Worm (Caenorhabditis elegans) whole organism, late embryonic: ENCODE results near the gene acox-3.

Experiments
- C38D4.7 ChIP-seq: fragments of 200-800 bp; sonication (Bioruptor generic); optimal IDR thresholded peaks from 2 replicates; lab custom pipeline; 2018; ENCODE audit warnings: mild to moderate bottlenecking, missing genetic modification characterization, moderate library complexity, missing compliant biosample characterization
- K09A11.1 ChIP-seq: sonication (generic microtip); optimal IDR thresholded peaks from 2 replicates; lab custom pipeline; 2017; ENCODE audit warnings: antibody characterized with exemption, mild to moderate bottlenecking, missing genetic modification characterization, missing compliant biosample characterization; ENCODE audit not compliant: insufficient read depth
- Y22D7AL.16 ChIP-seq: sonication (generic microtip); optimal IDR thresholded peaks from 2 replicates; lab custom pipeline; 2016; ENCODE audit warnings: missing genetic modification characterization, missing compliant biosample characterization
- ahr-1 ChIP-seq: sonication (generic microtip); optimal IDR thresholded peaks from 2 replicates; lab custom pipeline; 2016; ENCODE audit warnings: missing genetic modification characterization, missing compliant biosample characterization
- ama-1 ChIP-seq: fragments of 150-350 bp; optimal IDR thresholded peaks from 2 replicates; lab custom pipeline; 2014
- ceh-18 ChIP-seq: sonication (generic microtip); optimal IDR thresholded peaks from 2 replicates; lab custom pipeline; 2016; ENCODE audit warnings: missing genetic modification characterization, missing compliant biosample characterization
- ceh-19 ChIP-seq: fragments of 200-800 bp; sonication (Bioruptor generic); optimal IDR thresholded peaks from 2 replicates; lab custom pipeline; 2018; ENCODE audit warnings: mild to moderate bottlenecking, missing genetic modification characterization, missing compliant biosample characterization
- ceh-2 ChIP-seq: sonication (generic microtip); optimal IDR thresholded peaks from 2 replicates; lab custom pipeline; 2016; ENCODE audit warnings: missing genotype, missing genetic modification characterization, missing compliant biosample characterization
- ceh-22 ChIP-seq: sonication (generic microtip); optimal IDR thresholded peaks from 2 replicates; lab custom pipeline; 2017; ENCODE audit warnings: missing biosample characterization, missing genetic modification characterization
- ceh-24 ChIP-seq: sonication (generic microtip); optimal IDR thresholded peaks from 2 replicates; lab custom pipeline; 2016; ENCODE audit warnings: mild to moderate bottlenecking, missing genetic modification characterization, missing compliant biosample characterization
- ceh-30 ChIP-seq: fragments of 150-350 bp; optimal IDR thresholded peaks from 2 replicates; lab custom pipeline; 2014; ENCODE audit warnings: missing biosample characterization, missing genetic modification characterization
- ceh-31 ChIP-seq: sonication (generic microtip); optimal IDR thresholded peaks from 2 replicates; lab custom pipeline; 2016; ENCODE audit warnings: missing genetic modification characterization, missing compliant biosample characterization
- ceh-34 ChIP-seq: sonication (generic microtip); optimal IDR thresholded peaks from 2 replicates; lab custom pipeline; 2016; ENCODE audit warnings: mild to moderate bottlenecking, missing genetic modification characterization, missing compliant biosample characterization
- ceh-45 ChIP-seq: fragments of 200-800 bp; sonication (Bioruptor generic); IDR thresholded peaks from 2 replicates; pipeline ENCODE4 v1.3.6; 2022; ENCODE audit warnings: missing genetic modification reagents, missing genetic modification characterization, missing compliant biosample characterization
- ceh-48 ChIP-seq: sonication (generic microtip); optimal IDR thresholded peaks from 2 replicates; lab custom pipeline; 2016; ENCODE audit warnings: missing genetic modification characterization, inconsistent platforms, missing compliant biosample characterization
- ceh-9 ChIP-seq: sonication (generic microtip); optimal IDR thresholded peaks from 2 replicates; lab custom pipeline; 2016; ENCODE audit warnings: mild to moderate bottlenecking, missing genetic modification characterization, inconsistent platforms, missing compliant biosample characterization
- che-1 ChIP-seq: sonication (generic microtip); optimal IDR thresholded peaks from 2 replicates; lab custom pipeline; 2016; ENCODE audit warnings: mild to moderate bottlenecking, missing genetic modification characterization, missing compliant biosample characterization
- dve-1 ChIP-seq: sonication (generic microtip); optimal IDR thresholded peaks from 2 replicates; lab custom pipeline; 2017; ENCODE audit warnings: antibody characterized with exemption, mild to moderate bottlenecking, missing genetic modification characterization, missing compliant biosample characterization
- fkh-10 ChIP-seq: fragments of 150-350 bp; optimal IDR thresholded peaks from 2 replicates; lab custom pipeline; 2014; ENCODE audit warnings: missing biosample characterization, missing genetic modification reagents, missing genetic modification characterization
- fkh-6 ChIP-seq: sonication (generic microtip); optimal IDR thresholded peaks from 2 replicates; lab custom pipeline; 2016; ENCODE audit warnings: missing genetic modification characterization, missing compliant biosample characterization
- gmeb-2 ChIP-seq: sonication (generic microtip); optimal IDR thresholded peaks from 2 replicates; lab custom pipeline; 2016; ENCODE audit warnings: missing genetic modification characterization, inconsistent platforms, missing compliant biosample characterization
- hlh-13 ChIP-seq: fragments of 200-800 bp; sonication (Bioruptor generic); optimal IDR thresholded peaks from 2 replicates; lab custom pipeline; 2018; ENCODE audit warnings: mild to moderate bottlenecking, missing genetic modification characterization, missing compliant biosample characterization
- hlh-6 ChIP-seq: sonication (generic microtip); optimal IDR thresholded peaks from 2 replicates; lab custom pipeline; 2016; ENCODE audit warnings: missing genotype, missing genetic modification characterization, missing compliant biosample characterization
- hlh-8 ChIP-seq: sonication (generic microtip); optimal IDR thresholded peaks from 2 replicates; lab custom pipeline; 2016; ENCODE audit warnings: missing genotype, missing genetic modification characterization, missing compliant biosample characterization
- lim-6 ChIP-seq: sonication (generic microtip); optimal IDR thresholded peaks from 2 replicates; lab custom pipeline; 2016; ENCODE audit warnings: missing genetic modification characterization, missing compliant biosample characterization
- mec-3 ChIP-seq: sonication (generic microtip); optimal IDR thresholded peaks from 2 replicates; lab custom pipeline; 2016; ENCODE audit warnings: borderline replicate concordance, missing genetic modification characterization, missing compliant biosample characterization
- nhr-11 ChIP-seq: fragments of 150-350 bp; optimal IDR thresholded peaks from 2 replicates; lab custom pipeline; 2014; ENCODE audit warnings: missing biosample characterization, missing genetic modification characterization
- nhr-232 ChIP-seq: sonication (generic microtip); optimal IDR thresholded peaks from 2 replicates; lab custom pipeline; 2016; ENCODE audit warnings: missing genetic modification characterization, missing compliant biosample characterization
- odd-2 ChIP-seq: sonication (generic microtip); optimal IDR thresholded peaks from 2 replicates; lab custom pipeline; 2017; ENCODE audit warnings: antibody characterized with exemption, mild to moderate bottlenecking, missing genetic modification characterization, missing compliant biosample characterization
- pag-3 ChIP-seq: sonication (generic microtip); optimal IDR thresholded peaks from 2 replicates; lab custom pipeline; 2016; ENCODE audit warnings: missing compliant biosample characterization, missing genetic modification characterization, borderline replicate concordance
- pax-1 ChIP-seq: fragments of 150-350 bp; optimal IDR thresholded peaks from 2 replicates; lab custom pipeline; 2014; ENCODE audit warnings: missing biosample characterization, missing genetic modification characterization
- pros-1 ChIP-seq: fragments of 150-350 bp; optimal IDR thresholded peaks from 2 replicates; lab custom pipeline; 2014; ENCODE audit warnings: missing biosample characterization, missing genetic modification reagents, missing genetic modification characterization
- ref-2 ChIP-seq: sonication (generic microtip); optimal IDR thresholded peaks from 2 replicates; lab custom pipeline; 2016; ENCODE audit warnings: missing genetic modification characterization, missing compliant biosample characterization
- rnt-1 ChIP-seq: sonication (generic microtip); optimal IDR thresholded peaks from 2 replicates; lab custom pipeline; 2016; ENCODE audit warnings: missing genetic modification characterization, missing compliant biosample characterization
- sdc-2 ChIP-seq: sonication (generic microtip); optimal IDR thresholded peaks from 2 replicates; lab custom pipeline; 2016; ENCODE audit warnings: missing genotype, missing genetic modification characterization, missing compliant biosample characterization
- sox-4 ChIP-seq: sonication (generic microtip); optimal IDR thresholded peaks from 2 replicates; lab custom pipeline; 2017; ENCODE audit warnings: mild to moderate bottlenecking, missing genetic modification characterization, inconsistent platforms, missing compliant biosample characterization
- tbx-2 ChIP-seq: sonication (generic microtip); optimal IDR thresholded peaks from 2 replicates; lab custom pipeline; 2016; ENCODE audit warnings: missing genetic modification characterization, missing compliant biosample characterization
- tbx-7 ChIP-seq: sonication (generic microtip); optimal IDR thresholded peaks from 2 replicates; lab custom pipeline; 2016; ENCODE audit warnings: missing genotype, missing genetic modification characterization, missing compliant biosample characterization
- ttx-3 ChIP-seq: sonication (generic microtip); optimal IDR thresholded peaks from 2 replicates; lab custom pipeline; 2016; ENCODE audit warnings: missing genetic modification reagents, missing genetic modification characterization, missing compliant biosample characterization
- unc-3 ChIP-seq, 2 experiments: fragments of 200-800 bp in 1 of 2; sonication (Bioruptor generic) in 1 of 2; sonication (generic microtip) in 1 of 2; conservative IDR thresholded peaks in 1 of 2; optimal IDR thresholded peaks in 1 of 2; 2 replicates each; pipeline versions ENCODE4 v1.3.6 to Lab custom; 2016 to 2022; ENCODE audit warnings: missing compliant biosample characterization in 2 of 2, missing genetic modification characterization in 2 of 2, missing genetic modification reagents in 1 of 2
- unc-42 ChIP-seq: sonication (generic microtip); optimal IDR thresholded peaks from 2 replicates; lab custom pipeline; 2016; ENCODE audit warnings: missing genotype, missing genetic modification characterization, missing compliant biosample characterization
- zip-5 ChIP-seq: sonication (generic microtip); optimal IDR thresholded peaks from 2 replicates; lab custom pipeline; 2016; ENCODE audit warnings: missing genetic modification characterization, missing compliant biosample characterization
- ztf-16 ChIP-seq: sonication (generic microtip); optimal IDR thresholded peaks from 2 replicates; lab custom pipeline; 2017; ENCODE audit warnings: missing genetic modification characterization, missing compliant biosample characterization

Gene acox-3

DNA sequence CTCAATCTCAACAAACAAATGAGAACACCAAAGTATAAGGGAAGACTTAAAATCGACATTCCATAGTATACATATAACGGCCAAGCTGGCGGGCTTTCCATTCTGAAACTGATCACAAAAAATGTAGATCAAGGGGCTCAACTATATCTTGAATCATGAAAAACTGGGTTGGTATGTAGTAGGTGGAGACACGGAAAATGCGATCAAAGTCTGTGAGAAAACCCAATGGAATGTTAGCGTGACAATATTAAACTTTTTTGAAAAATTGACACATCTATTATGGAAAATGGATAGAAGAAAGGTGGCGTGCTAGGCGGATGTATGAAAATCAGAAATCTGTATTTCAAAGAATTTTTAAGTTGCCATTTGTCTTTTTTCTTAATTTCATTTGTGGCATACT, 15.0 kb upstream of the acox-3 start, which contains the start of gene srv-28:
Gene srv-28, minus strand, starts transcription at position 101 of the 400 bp plus-strand sequence.
- TF ChIP-seq odd-2 (no peak), ceh-24 (no peak), ceh-2 (tag; lab: Kevin White, UChicago) (no peak), nhr-11 (no peak), ceh-22 (tag; lab: Kevin White, UChicago) (no peak), sox-4 (tag; lab: Kevin White, UChicago) (no peak)

DNA sequence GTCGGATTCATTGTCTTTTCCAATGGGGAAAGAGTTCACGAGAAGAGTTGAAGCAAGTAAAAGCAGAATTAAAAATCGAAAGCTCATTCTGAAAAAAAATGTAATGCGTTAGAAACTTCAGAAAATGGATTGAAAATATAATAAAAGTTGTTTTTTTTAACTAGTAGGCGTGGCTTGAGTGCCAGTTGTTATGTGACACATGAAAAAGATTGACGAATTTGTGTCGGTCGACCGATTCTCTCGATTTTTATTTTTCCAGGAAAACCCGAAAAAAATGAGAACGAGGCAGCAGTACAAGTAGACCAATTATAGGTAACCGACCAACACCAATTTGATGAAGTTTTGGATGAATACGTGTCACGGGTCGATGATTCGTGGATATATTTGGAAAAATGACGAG, 11.4 kb upstream of the acox-3 start, which contains the start of gene nlp-16:
Gene nlp-16, minus strand, starts transcription at position 101 of the 400 bp plus-strand sequence.
- TF ChIP-seq ama-1 (lab: Kevin White, UChicago) (no peak), ref-2 (tag; lab: Kevin White, UChicago) (no peak), ahr-1 (tag; lab: Kevin White, UChicago) (no peak), ceh-9 (tag; lab: Kevin White, UChicago) (no peak), ttx-3 (tag; lab: Kevin White, UChicago) (no peak), gmeb-2 (tag; lab: Kevin White, UChicago) (no peak), C38D4.7 (GFP tag; lab: Kevin White, UChicago) (no peak), lim-6 (tag; lab: Kevin White, UChicago) (no peak), tbx-2 (no peak), rnt-1 (tag; lab: Kevin White, UChicago) (no peak), ceh-34 (tag; lab: Kevin White, UChicago) (no peak), ceh-30 (tag; lab: Kevin White, UChicago) (no peak), hlh-8 (tag; lab: Kevin White, UChicago) (no peak), hlh-13 (no peak), unc-42 (tag; lab: Kevin White, UChicago) (no peak), ceh-18 (tag; lab: Kevin White, UChicago) (no peak), mec-3 (tag; lab: Kevin White, UChicago) (no peak), fkh-6 (no peak), hlh-6 (no peak)

DNA sequence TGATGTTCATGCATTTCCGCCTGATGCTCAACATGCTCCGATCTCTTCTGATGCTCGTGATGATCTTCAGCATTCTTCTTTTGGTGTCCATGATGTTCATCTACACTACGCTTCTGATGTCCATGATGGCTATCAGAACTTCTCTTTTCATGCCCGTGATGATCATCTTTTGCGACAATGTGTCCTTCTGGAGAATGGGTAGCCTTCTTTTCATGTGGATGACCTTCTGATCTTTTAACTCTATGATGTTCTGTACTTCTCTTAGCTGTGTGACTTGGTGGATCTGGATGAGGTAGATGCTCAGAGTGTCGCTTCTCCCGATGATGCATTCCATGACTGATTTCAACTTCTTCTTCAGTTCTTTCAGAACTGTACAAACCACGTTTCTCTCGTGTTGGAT, 10.7 kb upstream of the acox-3 start:
- TF ChIP-seq ceh-31 (tag; lab: Kevin White, UChicago) (no peak), Y22D7AL.16 (no peak), fkh-10 (no peak), ceh-48 (tag; lab: Kevin White, UChicago) (no peak), pax-1 (tag; lab: Kevin White, UChicago) (no peak), dve-1 (tag; lab: Kevin White, UChicago) (no peak), ztf-16 (no peak), pag-3 (tag; lab: Kevin White, UChicago) (no peak), ahr-1 (tag; lab: Kevin White, UChicago) (no peak), K09A11.1 (tag; lab: Kevin White, UChicago) (no peak)

DNA sequence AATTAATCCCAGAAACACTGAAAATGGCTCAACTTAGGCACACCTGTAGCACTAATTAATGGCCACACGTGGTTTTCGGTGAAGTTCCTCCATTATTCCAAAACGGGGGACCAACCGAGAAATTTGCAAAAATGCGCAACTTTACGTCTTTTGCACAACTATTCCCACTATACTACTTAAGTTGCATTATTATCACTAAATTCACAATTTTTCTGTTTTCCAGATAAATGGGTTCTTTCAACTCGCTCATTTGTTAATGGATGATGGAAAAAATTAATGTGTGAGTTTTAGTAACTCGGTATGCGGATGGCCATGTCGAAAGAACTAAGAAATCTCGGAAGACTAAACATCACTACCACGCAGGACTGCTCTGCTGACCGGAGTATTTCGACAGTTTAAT, 6.3 kb upstream of the acox-3 start, which contains the start of gene T13A10.64:
Gene T13A10.64, plus strand, starts transcription at position 301 of the 400 bp plus-strand sequence.
- TF ChIP-seq che-1 (tag; lab: Kevin White, UChicago) (no peak), nhr-232 (tag; lab: Kevin White, UChicago) (no peak), hlh-8 (tag; lab: Kevin White, UChicago) (no peak), ceh-45 (GFP tag; lab: Robert Waterston, UW) (no peak), tbx-7 (tag; lab: Kevin White, UChicago) (no peak), ceh-19 (GFP tag; lab: Kevin White, UChicago) (no peak), pros-1 (tag; lab: Kevin White, UChicago) (no peak), unc-3 (GFP tag; conservative IDR thresholded peaks at IDR 0.05; lab: Robert Waterston, UW) (no peak), unc-3 (tag; optimal IDR thresholded peaks at IDR 0.05; lab: Kevin White, UChicago) (no peak), K09A11.1 (tag; lab: Kevin White, UChicago) (no peak), sdc-2 (tag; lab: Kevin White, UChicago) (no peak), zip-5 (no peak), ceh-31 (tag; lab: Kevin White, UChicago) (no peak), ceh-48 (tag; lab: Kevin White, UChicago) (no peak), ama-1 (lab: Kevin White, UChicago) (no peak)
